Worm (Caenorhabditis elegans) whole organism, L2 larva: ENCODE data around the gene twk-5.
A peak's percentile ranks its signal among the peaks of the same experiment; 100 is the strongest.

Source experiments
- F13H6.1 ChIP-seq: sonication (generic microtip); optimal IDR thresholded peaks from 2 replicates; lab custom pipeline; 2016; ENCODE audit warnings: missing genetic modification characterization, missing compliant biosample characterization
- R02D3.7 ChIP-seq: fragments of 150-350 bp; optimal IDR thresholded peaks from 2 replicates; lab custom pipeline; 2014; ENCODE audit warnings: missing biosample characterization, missing genetic modification characterization
- Y55F3AM.14 ChIP-seq: fragments of 200-800 bp; sonication (Bioruptor generic); optimal IDR thresholded peaks from 2 replicates; lab custom pipeline; 2018; ENCODE audit warnings: mild to moderate bottlenecking, missing genetic modification characterization, missing compliant biosample characterization
- ZK546.5 ChIP-seq: sonication (generic microtip); optimal IDR thresholded peaks from 2 replicates; lab custom pipeline; 2017; ENCODE audit warnings: missing biosample characterization, missing genetic modification characterization
- alr-1 ChIP-seq: fragments of 150-350 bp; optimal IDR thresholded peaks from 2 replicates; lab custom pipeline; 2014; ENCODE audit warnings: missing biosample characterization, missing genetic modification characterization
- aly-2 ChIP-seq: fragments of 150-350 bp; optimal IDR thresholded peaks from 2 replicates; lab custom pipeline; 2014; ENCODE audit warnings: missing biosample characterization, missing genetic modification characterization
- ama-1 ChIP-seq: fragments of 150-350 bp; optimal IDR thresholded peaks from 2 replicates; lab custom pipeline; 2018; ENCODE audit warnings: inconsistent platforms
- blmp-1 ChIP-seq: sonication (generic microtip); optimal IDR thresholded peaks from 2 replicates; lab custom pipeline; 2017; ENCODE audit warnings: missing genetic modification characterization, mild to moderate bottlenecking, missing compliant biosample characterization, antibody characterized with exemption, moderate library complexity; ENCODE audit not compliant: insufficient read depth
- ceh-16 ChIP-seq: fragments of 150-350 bp; optimal IDR thresholded peaks from 2 replicates; lab custom pipeline; 2014; ENCODE audit warnings: missing biosample characterization, missing genetic modification characterization
- crh-2 ChIP-seq: sonication (generic microtip); optimal IDR thresholded peaks from 2 replicates; lab custom pipeline; 2017; ENCODE audit warnings: missing biosample characterization, missing genetic modification characterization
- dmd-4 ChIP-seq: sonication (generic microtip); optimal IDR thresholded peaks from 2 replicates; lab custom pipeline; 2017; ENCODE audit warnings: missing biosample characterization, missing genetic modification characterization
- egl-27 ChIP-seq: sonication (generic microtip); optimal IDR thresholded peaks from 3 replicates; lab custom pipeline; 2017; ENCODE audit warnings: missing biosample characterization, missing genetic modification reagents, missing genetic modification characterization
- elt-1 ChIP-seq: fragments of 150-350 bp; optimal IDR thresholded peaks from 2 replicates; lab custom pipeline; 2014; ENCODE audit warnings: missing biosample characterization, missing genetic modification characterization
- elt-3 ChIP-seq: sonication (generic microtip); optimal IDR thresholded peaks from 2 replicates; lab custom pipeline; 2017; ENCODE audit warnings: missing biosample characterization, missing genetic modification characterization
- fos-1 ChIP-seq: fragments of 150-350 bp; optimal IDR thresholded peaks from 2 replicates; lab custom pipeline; 2014; ENCODE audit warnings: missing biosample characterization, missing genetic modification characterization
- gmeb-1 ChIP-seq: fragments of 150-350 bp; optimal IDR thresholded peaks from 2 replicates; lab custom pipeline; 2014; ENCODE audit warnings: missing biosample characterization, missing genetic modification characterization
- lin-11 ChIP-seq: fragments of 150-350 bp; sonication (generic microtip); optimal IDR thresholded peaks from 2 replicates; lab custom pipeline; 2014; ENCODE audit warnings: missing biosample characterization, missing genetic modification characterization, inconsistent platforms, mixed read lengths
- lin-13 ChIP-seq: fragments of 150-350 bp; optimal IDR thresholded peaks from 2 replicates; lab custom pipeline; 2014; ENCODE audit warnings: missing biosample characterization, missing genetic modification reagents, missing genetic modification characterization
- lin-39 ChIP-seq: fragments of 150-350 bp; optimal IDR thresholded peaks from 2 replicates; lab custom pipeline; 2014; ENCODE audit warnings: missing biosample characterization, missing genetic modification reagents, missing genetic modification characterization
- lsy-2 ChIP-seq, 2 experiments: fragments of 150-350 bp in 1 of 2; sonication (generic microtip) in 1 of 2; optimal IDR thresholded peaks; 2 replicates each; lab custom pipeline; 2014 to 2017; ENCODE audit warnings: missing biosample characterization in 2 of 2, missing genetic modification characterization in 2 of 2
- mab-5 ChIP-seq: fragments of 150-350 bp; optimal IDR thresholded peaks from 2 replicates; lab custom pipeline; 2014; ENCODE audit warnings: missing biosample characterization, missing genetic modification characterization
- mbf-1 ChIP-seq: sonication (generic microtip); optimal IDR thresholded peaks from 2 replicates; lab custom pipeline; 2017; ENCODE audit warnings: missing biosample characterization, missing genetic modification characterization
- mdl-1 ChIP-seq, 2 experiments: fragments of 150-350 bp in 1 of 2; sonication (generic microtip) in 1 of 2; optimal IDR thresholded peaks; 2 replicates each; lab custom pipeline; 2017; ENCODE audit warnings: missing biosample characterization in 2 of 2, missing genetic modification characterization in 2 of 2
- nhr-10 ChIP-seq: sonication (generic microtip); optimal IDR thresholded peaks from 2 replicates; lab custom pipeline; 2017; ENCODE audit warnings: missing biosample characterization, missing genetic modification characterization
- nhr-11 ChIP-seq: fragments of 150-350 bp; optimal IDR thresholded peaks from 2 replicates; lab custom pipeline; 2014; ENCODE audit warnings: missing biosample characterization, missing genetic modification characterization
- nhr-12 ChIP-seq: fragments of 150-350 bp; optimal IDR thresholded peaks from 2 replicates; lab custom pipeline; 2014; ENCODE audit warnings: missing biosample characterization, missing genetic modification characterization
- nhr-129 ChIP-seq: fragments of 150-350 bp; optimal IDR thresholded peaks from 2 replicates; lab custom pipeline; 2014; ENCODE audit warnings: missing biosample characterization, missing genetic modification characterization
- nhr-21 ChIP-seq: fragments of 150-350 bp; optimal IDR thresholded peaks from 2 replicates; lab custom pipeline; 2014; ENCODE audit warnings: missing biosample characterization, missing genetic modification characterization
- nhr-23 ChIP-seq: fragments of 150-350 bp; optimal IDR thresholded peaks from 2 replicates; lab custom pipeline; 2014; ENCODE audit warnings: missing biosample characterization, missing genetic modification reagents, missing genetic modification characterization
- nhr-237 ChIP-seq: fragments of 150-350 bp; optimal IDR thresholded peaks from 2 replicates; lab custom pipeline; 2014; ENCODE audit warnings: missing biosample characterization, missing genetic modification characterization
- nhr-25 ChIP-seq: fragments of 150-350 bp; sonication (generic microtip); optimal IDR thresholded peaks from 3 replicates; lab custom pipeline; 2014; ENCODE audit warnings: missing biosample characterization, missing genetic modification characterization
- nhr-6 ChIP-seq: fragments of 150-350 bp; optimal IDR thresholded peaks from 2 replicates; lab custom pipeline; 2014; ENCODE audit warnings: missing biosample characterization, missing genetic modification characterization
- nhr-77 ChIP-seq: fragments of 150-350 bp; optimal IDR thresholded peaks from 2 replicates; lab custom pipeline; 2014; ENCODE audit warnings: missing biosample characterization, missing genetic modification characterization
- peb-1 ChIP-seq: fragments of 150-350 bp; optimal IDR thresholded peaks from 2 replicates; lab custom pipeline; 2014; ENCODE audit warnings: missing biosample characterization, missing genetic modification characterization
- sem-4 ChIP-seq: fragments of 150-350 bp; optimal IDR thresholded peaks from 2 replicates; lab custom pipeline; 2014; ENCODE audit warnings: missing biosample characterization, missing genetic modification reagents, missing genetic modification characterization
- skn-1 ChIP-seq: sonication (generic microtip); optimal IDR thresholded peaks from 2 replicates; lab custom pipeline; 2017; ENCODE audit warnings: missing biosample characterization, missing genetic modification characterization
- sma-3 ChIP-seq: sonication (generic microtip); optimal IDR thresholded peaks from 2 replicates; lab custom pipeline; 2016; ENCODE audit warnings: missing genetic modification reagents, missing genetic modification characterization, missing compliant biosample characterization
- sma-9 ChIP-seq, 2 experiments: fragments of 150-350 bp in 1 of 2; sonication (generic microtip) in 1 of 2; optimal IDR thresholded peaks; 2 replicates each; lab custom pipeline; 2014 to 2016; ENCODE audit warnings: missing genetic modification characterization in 2 of 2, mild to moderate bottlenecking in 1 of 2, missing biosample characterization in 1 of 2, missing compliant biosample characterization in 1 of 2, missing genetic modification reagents in 1 of 2, moderate library complexity in 1 of 2
- snpc-4 ChIP-seq: fragments of 150-350 bp; optimal IDR thresholded peaks from 2 replicates; lab custom pipeline; 2014; ENCODE audit warnings: missing biosample characterization, missing genetic modification characterization
- unc-39 ChIP-seq: fragments of 150-350 bp; optimal IDR thresholded peaks from 2 replicates; lab custom pipeline; 2014; ENCODE audit warnings: missing biosample characterization, missing genetic modification characterization
- unc-62 ChIP-seq: fragments of 150-350 bp; optimal IDR thresholded peaks from 2 replicates; lab custom pipeline; 2014; ENCODE audit warnings: missing biosample characterization, missing genetic modification reagents, missing genetic modification characterization
- zag-1 ChIP-seq: fragments of 150-350 bp; optimal IDR thresholded peaks from 2 replicates; lab custom pipeline; 2014; ENCODE audit warnings: missing biosample characterization, missing genetic modification characterization
- ztf-1 ChIP-seq: fragments of 200-800 bp; sonication (Bioruptor generic); conservative IDR thresholded peaks from 2 replicates; pipeline ENCODE4 v1.3.6; 2022; ENCODE audit warnings: missing genetic modification characterization, missing compliant biosample characterization
- ztf-11 ChIP-seq: sonication (generic microtip); optimal IDR thresholded peaks from 2 replicates; lab custom pipeline; 2017; ENCODE audit warnings: missing biosample characterization, missing genetic modification characterization
- ztf-4 ChIP-seq: fragments of 150-350 bp; optimal IDR thresholded peaks from 2 replicates; lab custom pipeline; 2014; ENCODE audit warnings: missing biosample characterization, missing genetic modification characterization

twk-5 gene

ce11 chrII:11487999-11488398, 2.9 kb upstream of the twk-5 start, which contains the start of gene B0334.13:
TSS of gene B0334.13 (plus strand) at chrII:11488299.
- TF ChIP-seq nhr-237 (no peak), zag-1 (tag; lab: Kevin White, UChicago) (no peak), nhr-25 (tag; lab: Kevin White, UChicago) (no peak), unc-62 (GFP tag; lab: Kevin White, UChicago) (no peak), nhr-129 (no peak), ztf-11 (tag; lab: Kevin White, UChicago) (no peak), ztf-1 (GFP tag; lab: Robert Waterston, UW) (no peak), F13H6.1 (tag; lab: Kevin White, UChicago) (no peak), ZK546.5 (no peak), mab-5 (tag; lab: Kevin White, UChicago) (no peak), nhr-77 (tag; lab: Kevin White, UChicago) (no peak), nhr-10 (tag; lab: Kevin White, UChicago) (no peak), nhr-21 (tag; lab: Kevin White, UChicago) (no peak), sma-3 (GFP tag; lab: Kevin White, UChicago) (no peak), dmd-4 (tag; lab: Kevin White, UChicago) (no peak), ztf-4 (tag; lab: Kevin White, UChicago) (no peak), crh-2 (no peak), nhr-12 (tag; lab: Kevin White, UChicago) (no peak), lin-13 (GFP tag; lab: Kevin White, UChicago) (no peak), mdl-1 (tag; optimal IDR thresholded peaks at IDR 0.05; lab: Kevin White, UChicago) (no peak)

ce11 chrII:11486698-11487234, 1.7 kb upstream of the twk-5 start, which contains the start of gene ttr-18:
TSS of gene ttr-18 (minus strand) at chrII:11486748.
- TF ChIP-seq gmeb-1 (tag; lab: Kevin White, UChicago) (no peak), ztf-1 (GFP tag; lab: Robert Waterston, UW) (no peak), sma-3 (GFP tag; lab: Kevin White, UChicago) (peak; percentile 13), unc-62 (GFP tag; lab: Kevin White, UChicago) (no peak), egl-27 (no peak), peb-1 (tag; lab: Kevin White, UChicago) (no peak), ztf-11 (tag; lab: Kevin White, UChicago) (no peak), aly-2 (tag; lab: Kevin White, UChicago) (no peak), nhr-129 (no peak), zag-1 (tag; lab: Kevin White, UChicago) (no peak), nhr-10 (tag; lab: Kevin White, UChicago) (no peak), nhr-25 (tag; lab: Kevin White, UChicago) (peak; percentile 19), elt-3 (no peak)
- TF ChIP-seq, all 48 proteins: peak for 2

ce11 chrII:11484600-11484999, 500 bp downstream of the twk-5 start:
- no peak for TF ChIP-seq blmp-1
- peak; percentile 25 to 64 for TF ChIP-seq mdl-1 (tag; optimal IDR thresholded peaks at IDR 0.05; lab: Kevin White, UChicago)
- TF ChIP-seq nhr-129 = peak; percentile 88
- peak; percentile 72 for TF ChIP-seq sma-9 (GFP tag; optimal IDR thresholded peaks at IDR 0.05; lab: Kevin White, UChicago)
- TF ChIP-seq sma-9 (tag; optimal IDR thresholded peaks at IDR 0.05; lab: Kevin White, UChicago) = no peak
- no peak for TF ChIP-seq unc-39
- no peak for TF ChIP-seq ztf-1 (GFP tag; lab: Robert Waterston, UW)
- TF ChIP-seq fos-1 (tag; lab: Kevin White, UChicago) = peak; percentile 70
- TF ChIP-seq alr-1 (tag; lab: Kevin White, UChicago) = no peak
- TF ChIP-seq ztf-11 (tag; lab: Kevin White, UChicago) = no peak
- peak; percentile 48 to 88 for TF ChIP-seq lsy-2 (tag; optimal IDR thresholded peaks at IDR 0.05; lab: Kevin White, UChicago)
- TF ChIP-seq sem-4 (tag; lab: Kevin White, UChicago) = no peak
- peak; percentile 56 for TF ChIP-seq gmeb-1 (tag; lab: Kevin White, UChicago)
- no peak for TF ChIP-seq ama-1 (lab: Kevin White, UChicago)
- TF ChIP-seq mab-5 (tag; lab: Kevin White, UChicago) = peak; percentile 54
- TF ChIP-seq nhr-10 (tag; lab: Kevin White, UChicago) = no peak
- no peak for TF ChIP-seq R02D3.7 (tag; lab: Kevin White, UChicago)
- TF ChIP-seq ZK546.5 = no peak
- peak; percentile 59 for TF ChIP-seq ztf-4 (tag; lab: Kevin White, UChicago)
- no peak for TF ChIP-seq elt-3
- TF ChIP-seq nhr-77 (tag; lab: Kevin White, UChicago) = no peak
- peak; percentile 85 for TF ChIP-seq Y55F3AM.14
- peak; percentile 23 for TF ChIP-seq nhr-6
- TF ChIP-seq sma-3 (GFP tag; lab: Kevin White, UChicago) = peak; percentile 67
- no peak for TF ChIP-seq lin-39
- TF ChIP-seq ceh-16 (tag; lab: Kevin White, UChicago) = peak; percentile 13
- TF ChIP-seq unc-62 (GFP tag; lab: Kevin White, UChicago) = no peak
- no peak for TF ChIP-seq lin-13 (GFP tag; lab: Kevin White, UChicago)
- TF ChIP-seq dmd-4 (tag; lab: Kevin White, UChicago) = no peak
- TF ChIP-seq crh-2 = peak; percentile 63
- peak; percentile 92 for TF ChIP-seq lin-11 (tag; lab: Kevin White, UChicago)
- peak; percentile 1 for TF ChIP-seq zag-1 (tag; lab: Kevin White, UChicago)
- peak; percentile 19 for TF ChIP-seq snpc-4
- TF ChIP-seq nhr-11 (tag; lab: Kevin White, UChicago) = peak; percentile 39
- TF ChIP-seq skn-1 (tag; lab: Kevin White, UChicago) = no peak
- no peak for TF ChIP-seq mbf-1
- TF ChIP-seq nhr-237 = no peak
- TF ChIP-seq aly-2 (tag; lab: Kevin White, UChicago) = no peak
- peak; percentile 58 for TF ChIP-seq nhr-25 (tag; lab: Kevin White, UChicago)
- no peak for TF ChIP-seq nhr-23 (tag; lab: Kevin White, UChicago)
- TF ChIP-seq elt-1 (tag; lab: Kevin White, UChicago) = no peak
